Worm (Caenorhabditis elegans): Measurements from ENCODE around the gene C17G1.5.

- no peak for TF ChIP-seq madf-6 (GFP tag; IDR thresholded peaks at IDR 0.05)
- TF ChIP-seq tbx-9 (tag; optimal IDR thresholded peaks at IDR 0.05; ENCODE audit: borderline replicate concordance): no peak
- TF ChIP-seq snpc-3.4 (tag; optimal IDR thresholded peaks at IDR 0.05): no peak
- no peak for TF ChIP-seq zfh-2 (GFP tag; conservative IDR thresholded peaks at IDR 0.05)
- TF ChIP-seq pha-4 (tag; optimal IDR thresholded peaks at IDR 0.05): no peak
These were observed 19.6 kb upstream of the C17G1.5 start, which contains the start of gene folr-1 for ce11 chrX:9918997-9919396.

All from whole organism, young adult.